Fruit fly (Drosophila melanogaster) whole organism, embryonic: ENCODE measurements around the gene CG8236.

Source experiments
- ATbp ChIP-seq: fragments of 200-800 bp; sonication (Bioruptor generic); optimal IDR thresholded peaks from 2 replicates; lab custom pipeline; 2017; ENCODE audit warnings: missing biosample characterization, mild to moderate bottlenecking, missing genetic modification characterization, missing genetic modification reagents
- Atf6 ChIP-seq: fragments of 200-800 bp; sonication (Bioruptor generic); IDR thresholded peaks from 2 replicates; pipeline ENCODE4 v1.3.6; 2022; ENCODE audit warnings: missing biosample characterization, missing genetic modification characterization
- B-H1 ChIP-seq: fragments of 200-800 bp; sonication (Bioruptor generic); IDR thresholded peaks from 3 replicates; pipeline ENCODE4 v1.3.6; 2022; ENCODE audit warnings: missing biosample characterization, missing genetic modification characterization
- CG10654 ChIP-seq: fragments of 200-800 bp; sonication (Bioruptor generic); optimal IDR thresholded peaks from 2 replicates; lab custom pipeline; 2016; ENCODE audit warnings: missing biosample characterization, missing genetic modification characterization
- CG1233 ChIP-seq: fragments of 200-800 bp; sonication (Bioruptor generic); optimal IDR thresholded peaks from 4 replicates; lab custom pipeline; 2018; ENCODE audit warnings: missing biosample characterization, mild to moderate bottlenecking, missing genetic modification characterization
- CG14014 ChIP-seq: fragments of 200-800 bp; sonication (Bioruptor generic); IDR thresholded peaks from 2 replicates; pipeline ENCODE4 v1.3.6; 2022; ENCODE audit warnings: missing biosample characterization, missing genetic modification characterization
- CG14710 ChIP-seq: fragments of 200-800 bp; sonication (Bioruptor generic); optimal IDR thresholded peaks from 3 replicates; lab custom pipeline; 2019; ENCODE audit warnings: missing biosample characterization, mild to moderate bottlenecking, missing genetic modification characterization, moderate library complexity
- CG1529 ChIP-seq: fragments of 200-800 bp; sonication (Bioruptor generic); optimal IDR thresholded peaks from 3 replicates; lab custom pipeline; 2018; ENCODE audit warnings: missing biosample characterization, missing genetic modification characterization
- CG1603 ChIP-seq: fragments of 200-800 bp; sonication (Bioruptor generic); optimal IDR thresholded peaks from 2 replicates; lab custom pipeline; 2019; ENCODE audit warnings: missing biosample characterization, mild to moderate bottlenecking, missing genetic modification characterization, moderate library complexity
- CG18262 ChIP-seq: fragments of 200-800 bp; optimal IDR thresholded peaks from 3 replicates; lab custom pipeline; 2019; ENCODE audit warnings: missing biosample characterization, mild to moderate bottlenecking, missing genetic modification characterization, moderate library complexity
- CG18599 ChIP-seq: fragments of 200-800 bp; sonication (Bioruptor generic); optimal IDR thresholded peaks from 3 replicates; lab custom pipeline; 2017; ENCODE audit warnings: missing biosample characterization, missing genetic modification characterization, mild to moderate bottlenecking, moderate library complexity, missing genetic modification reagents
- CG30403 ChIP-seq: fragments of 200-800 bp; sonication (Bioruptor generic); optimal IDR thresholded peaks from 3 replicates; lab custom pipeline; 2016; ENCODE audit warnings: missing biosample characterization, missing genetic modification characterization
- CG3065 ChIP-seq: fragments of 200-800 bp; sonication (Bioruptor generic); optimal IDR thresholded peaks from 2 replicates; lab custom pipeline; 2016; ENCODE audit warnings: missing biosample characterization, missing genetic modification characterization
- CG4282 ChIP-seq: fragments of 200-800 bp; sonication (Bioruptor generic); optimal IDR thresholded peaks from 2 replicates; lab custom pipeline; 2016; ENCODE audit warnings: missing biosample characterization, missing genetic modification characterization
- CG6791 ChIP-seq: fragments of 200-800 bp; sonication (Bioruptor generic); IDR thresholded peaks from 3 replicates; pipeline ENCODE4 v1.3.6; 2022; ENCODE audit warnings: missing biosample characterization, missing genetic modification characterization; ENCODE audit not compliant: partially characterized antibody
- CG8478 ChIP-seq: fragments of >200 bp; optimal IDR thresholded peaks from 2 replicates; lab custom pipeline; 2018
- CG9727 ChIP-seq: fragments of 200-800 bp; sonication (Bioruptor generic); optimal IDR thresholded peaks from 3 replicates; lab custom pipeline; 2017; ENCODE audit warnings: missing biosample characterization, mild to moderate bottlenecking, missing genetic modification characterization
- CG9797 ChIP-seq: fragments of 200-800 bp; sonication (Bioruptor generic); optimal IDR thresholded peaks from 3 replicates; lab custom pipeline; 2018; ENCODE audit warnings: missing biosample characterization, mild to moderate bottlenecking, missing genetic modification characterization
- CG9817 ChIP-seq: fragments of 200-800 bp; sonication (Bioruptor generic); optimal IDR thresholded peaks from 2 replicates; lab custom pipeline; 2018; ENCODE audit warnings: missing biosample characterization, mild to moderate bottlenecking, missing genetic modification characterization, moderate library complexity
- D ChIP-seq, 2 experiments: fragments of 200-800 bp in 1 of 2; fragments of >200 bp in 1 of 2; sonication (Bioruptor generic) in 1 of 2; optimal IDR thresholded peaks; 2 replicates in 1 of 2; 3 replicates in 1 of 2; lab custom pipeline; 2017; ENCODE audit warnings: mild to moderate bottlenecking in 1 of 2, missing biosample characterization in 1 of 2, missing genetic modification characterization in 1 of 2, missing genetic modification reagents in 1 of 2
- ERR ChIP-seq: fragments of 200-800 bp; sonication (Bioruptor generic); optimal IDR thresholded peaks from 2 replicates; lab custom pipeline; 2016; ENCODE audit warnings: missing biosample characterization, missing genetic modification characterization
- Fer3 ChIP-seq: fragments of 200-800 bp; sonication (Bioruptor generic); optimal IDR thresholded peaks from 2 replicates; lab custom pipeline; 2018; ENCODE audit warnings: missing biosample characterization, mild to moderate bottlenecking, missing genetic modification characterization, moderate library complexity
- Hr3 ChIP-seq: fragments of 200-800 bp; sonication (Bioruptor generic); optimal IDR thresholded peaks from 3 replicates; lab custom pipeline; 2016; ENCODE audit warnings: missing biosample characterization, missing genetic modification characterization
- Mad ChIP-seq: fragments of 200-800 bp; sonication (Bioruptor generic); optimal IDR thresholded peaks from 2 replicates; lab custom pipeline; 2016; ENCODE audit warnings: missing biosample characterization, missing genetic modification characterization
- Med ChIP-seq: fragments of 200-800 bp; sonication (Bioruptor generic); peaks from one replicate; lab custom pipeline; 2016; ENCODE audit warnings: missing biosample characterization, missing genetic modification characterization, mild to moderate bottlenecking, inconsistent platforms, moderate library complexity
- Meics ChIP-seq: fragments of 200-800 bp; sonication (Bioruptor generic); optimal IDR thresholded peaks from 2 replicates; lab custom pipeline; 2017; ENCODE audit warnings: missing biosample characterization, mild to moderate bottlenecking, missing genetic modification characterization
- Nf-YB ChIP-seq: fragments of 200-800 bp; sonication (Bioruptor generic); optimal IDR thresholded peaks from 3 replicates; lab custom pipeline; 2019; ENCODE audit warnings: missing biosample characterization, mild to moderate bottlenecking, missing genetic modification characterization, moderate library complexity
- Scr ChIP-seq: fragments of 200-800 bp; sonication (Bioruptor generic); IDR thresholded peaks from 2 replicates; pipeline ENCODE4 v1.3.6; 2022; ENCODE audit warnings: missing biosample characterization, missing genetic modification characterization; ENCODE audit not compliant: partially characterized antibody
- Tbp ChIP-seq: fragments of >200 bp; optimal IDR thresholded peaks from 2 replicates; lab custom pipeline; 2018; ENCODE audit warnings: missing biosample characterization, missing genetic modification characterization
- ase ChIP-seq: fragments of 200-800 bp; sonication (Bioruptor generic); IDR thresholded peaks from 3 replicates; pipeline ENCODE4 v1.3.6; 2022; ENCODE audit warnings: missing biosample characterization, missing genetic modification characterization
- bbx ChIP-seq: fragments of 200-800 bp; sonication (Bioruptor generic); IDR thresholded peaks from 2 replicates; pipeline ENCODE4 v1.3.6; 2022; ENCODE audit warnings: missing biosample characterization, missing genetic modification characterization; ENCODE audit not compliant: partially characterized antibody
- bsh ChIP-seq, 2 experiments: fragments of 200-800 bp; sonication (Bioruptor generic); optimal IDR thresholded peaks; 2 replicates each; lab custom pipeline; 2017 to 2018; ENCODE audit warnings: mild to moderate bottlenecking in 2 of 2, missing biosample characterization in 2 of 2, missing genetic modification characterization in 2 of 2, moderate library complexity in 1 of 2
- cas ChIP-seq: fragments of 200-800 bp; sonication (Bioruptor generic); IDR thresholded peaks from 2 replicates; pipeline ENCODE4 v1.3.6; 2022; ENCODE audit warnings: missing biosample characterization, missing genetic modification characterization
- croc ChIP-seq: fragments of 200-800 bp; sonication (Bioruptor generic); conservative IDR thresholded peaks from 3 replicates; pipeline ENCODE4 v1.3.6; 2022; ENCODE audit warnings: missing biosample characterization, missing genetic modification characterization
- dan ChIP-seq: fragments of 200-800 bp; sonication (Bioruptor generic); IDR thresholded peaks from 2 replicates; pipeline ENCODE4 v1.3.6; 2022; ENCODE audit warnings: missing biosample characterization, missing genetic modification characterization
- en ChIP-seq: fragments of 200-800 bp; sonication (Bioruptor generic); optimal IDR thresholded peaks from 2 replicates; lab custom pipeline; 2016; ENCODE audit warnings: missing biosample characterization, missing genetic modification characterization
- fd102C ChIP-seq: fragments of 200-800 bp; sonication (Bioruptor generic); optimal IDR thresholded peaks from 2 replicates; lab custom pipeline; 2018; ENCODE audit warnings: missing biosample characterization, mild to moderate bottlenecking, missing genetic modification characterization, moderate library complexity
- ind ChIP-seq: fragments of 200-800 bp; sonication (Bioruptor generic); optimal IDR thresholded peaks from 3 replicates; lab custom pipeline; 2016; ENCODE audit warnings: missing biosample characterization, missing genetic modification characterization
- insv ChIP-seq, 2 experiments: fragments of 200-800 bp; sonication (Bioruptor generic); optimal IDR thresholded peaks; 3 replicates each; lab custom pipeline; 2016 to 2018; ENCODE audit warnings: missing biosample characterization in 2 of 2, missing genetic modification characterization in 2 of 2
- kah ChIP-seq: fragments of 200-800 bp; sonication (Bioruptor generic); optimal IDR thresholded peaks from 2 replicates; lab custom pipeline; 2018; ENCODE audit warnings: missing biosample characterization, mild to moderate bottlenecking, missing genetic modification characterization
- maf-S ChIP-seq: fragments of 200-800 bp; sonication (Bioruptor generic); optimal IDR thresholded peaks from 2 replicates; lab custom pipeline; 2016; ENCODE audit warnings: missing biosample characterization, missing genetic modification characterization
- p53 ChIP-seq: fragments of 200-800 bp; sonication (Bioruptor generic); optimal IDR thresholded peaks from 2 replicates; lab custom pipeline; 2016; ENCODE audit warnings: missing biosample characterization, missing genetic modification characterization
- row ChIP-seq: fragments of 200-800 bp; sonication (Bioruptor generic); IDR thresholded peaks from 3 replicates; pipeline ENCODE4 v1.3.6; 2022; ENCODE audit warnings: missing biosample characterization, missing genetic modification characterization
- scrt ChIP-seq: fragments of 200-800 bp; sonication (Bioruptor generic); optimal IDR thresholded peaks from 2 replicates; lab custom pipeline; 2018; ENCODE audit warnings: missing biosample characterization, mild to moderate bottlenecking, missing genetic modification characterization, moderate library complexity
- sens ChIP-seq: fragments of 200-800 bp; sonication (Bioruptor generic); peaks from one replicate; lab custom pipeline; 2016; ENCODE audit warnings: missing biosample characterization, missing genetic modification characterization
- slou ChIP-seq: fragments of 200-800 bp; sonication (Bioruptor generic); optimal IDR thresholded peaks from 3 replicates; lab custom pipeline; 2016; ENCODE audit warnings: missing biosample characterization, missing genetic modification characterization
- tio ChIP-seq: fragments of 200-800 bp; sonication (Bioruptor generic); optimal IDR thresholded peaks from 2 replicates; lab custom pipeline; 2017; ENCODE audit warnings: missing biosample characterization, missing genetic modification characterization, inconsistent platforms
- vfl ChIP-seq: fragments of 200-800 bp; sonication (Bioruptor generic); optimal IDR thresholded peaks from 2 replicates; lab custom pipeline; 2016; ENCODE audit warnings: missing biosample characterization, missing genetic modification characterization
- yki ChIP-seq: fragments of >200 bp; optimal IDR thresholded peaks from 3 replicates; lab custom pipeline; 2018
- zen ChIP-seq: fragments of 200-800 bp; sonication (Bioruptor generic); optimal IDR thresholded peaks from 3 replicates; lab custom pipeline; 2018; ENCODE audit warnings: missing biosample characterization, mild to moderate bottlenecking, missing genetic modification characterization, moderate library complexity
- zen2 ChIP-seq: fragments of 200-800 bp; sonication (Bioruptor generic); IDR thresholded peaks from 3 replicates; pipeline ENCODE4 v1.3.6; 2022; ENCODE audit warnings: missing biosample characterization, missing genetic modification characterization; ENCODE audit not compliant: partially characterized antibody

The CG8236 gene

dm6 chr3R:8808518-8808921, 39.3 kb downstream of the CG8236 start (continued):
- peak; percentile 55 for TF ChIP-seq en (GFP tag; lab: Kevin White, UChicago)
- TF ChIP-seq scrt (GFP tag; lab: Kevin White, UChicago): peak; percentile 23
- peak; percentile 77 for TF ChIP-seq Med (GFP tag; lab: Kevin White, UChicago)
- peak; percentile 69 for TF ChIP-seq CG1233 (GFP tag; lab: Kevin White, UChicago)
- no peak for TF ChIP-seq Fer3
- TF ChIP-seq ase (GFP tag; lab: Robert Waterston, UW): no peak
- peak; percentile 96 for TF ChIP-seq CG18262 (tag; lab: Kevin White, UChicago)
- TF ChIP-seq CG8478 (lab: Kevin White, UChicago): no peak
- peak; percentile 77 for TF ChIP-seq CG30403 (GFP tag; lab: Kevin White, UChicago)
- TF ChIP-seq CG4282 (GFP tag; lab: Kevin White, UChicago): no peak
- peak; percentile 63 for TF ChIP-seq CG1603 (tag; lab: Kevin White, UChicago)
- TF ChIP-seq yki (lab: Kevin White, UChicago): no peak
- peak; percentile 41 for TF ChIP-seq slou (GFP tag; lab: Kevin White, UChicago)
- peak; percentile 97 for TF ChIP-seq zen (tag; lab: Kevin White, UChicago)
- no peak for TF ChIP-seq Tbp (GFP tag; lab: Kevin White, UChicago)
- TF ChIP-seq CG6791 (GFP tag; lab: Robert Waterston, UW): no peak
- peak; percentile 40 for TF ChIP-seq CG18599 (GFP tag; lab: Kevin White, UChicago)
- peak; percentile 45 for TF ChIP-seq ATbp
- no peak for TF ChIP-seq ERR
- no peak for TF ChIP-seq Scr (GFP tag; lab: Robert Waterston, UW)
- no peak for TF ChIP-seq D (optimal IDR thresholded peaks at IDR 0.05; lab: Kevin White, UChicago)
- peak; percentile 86 for TF ChIP-seq D (GFP tag; optimal IDR thresholded peaks at IDR 0.05; lab: Kevin White, UChicago)
- TF ChIP-seq CG1529 (GFP tag; lab: Kevin White, UChicago): peak; percentile 58
- TF ChIP-seq vfl (GFP tag; lab: Kevin White, UChicago): peak; percentile 60
- peak in 1 of 2 experiments; percentile 17 for TF ChIP-seq insv (GFP tag; optimal IDR thresholded peaks at IDR 0.05; lab: Kevin White, UChicago)
- peak; percentile 97 for TF ChIP-seq sens (GFP tag; lab: Kevin White, UChicago)
- peak; percentile 63 for TF ChIP-seq croc (GFP tag; lab: Robert Waterston, UW)
- TF ChIP-seq Atf6: peak; percentile 34
- peak; percentile 18 for TF ChIP-seq maf-S (GFP tag; lab: Kevin White, UChicago)
- TF ChIP-seq fd102C (GFP tag; lab: Kevin White, UChicago): peak; percentile 94
- TF ChIP-seq CG10654 (GFP tag; lab: Kevin White, UChicago): peak; percentile 59
- no peak for TF ChIP-seq bbx (GFP tag; lab: Robert Waterston, UW)
- TF ChIP-seq CG9727 (GFP tag; lab: Kevin White, UChicago): peak; percentile 96
- TF ChIP-seq kah: no peak
- TF ChIP-seq CG9817 (tag; lab: Kevin White, UChicago): no peak
- peak in 1 of 2 experiments; percentile 80 for TF ChIP-seq bsh (GFP tag; optimal IDR thresholded peaks at IDR 0.05; lab: Kevin White, UChicago)
- peak; percentile 16 for TF ChIP-seq CG3065 (GFP tag; lab: Kevin White, UChicago)
- TF ChIP-seq Meics: peak; percentile 21
- no peak; the same call in 1 of the 2 replicates for TF ChIP-seq dan
- no peak for TF ChIP-seq p53 (GFP tag; lab: Kevin White, UChicago)
- no peak for TF ChIP-seq CG14014
- peak; percentile 75 for TF ChIP-seq Hr3 (GFP tag; lab: Kevin White, UChicago)
- TF ChIP-seq row (GFP tag; lab: Robert Waterston, UW): peak; percentile 79
- peak; percentile 72 for TF ChIP-seq Nf-YB (GFP tag; lab: Kevin White, UChicago)
- TF ChIP-seq B-H1 (GFP tag; lab: Robert Waterston, UW): no peak
- no peak for TF ChIP-seq cas (GFP tag; lab: Robert Waterston, UW)
- no peak for TF ChIP-seq Mad (GFP tag; lab: Kevin White, UChicago)
- no peak for TF ChIP-seq CG9797 (GFP tag; lab: Kevin White, UChicago)
- peak; percentile 95 for TF ChIP-seq CG14710
- no peak for TF ChIP-seq zen2
- peak; percentile 42 for TF ChIP-seq ind (GFP tag; lab: Kevin White, UChicago)
- TF ChIP-seq tio: no peak
